Worm (Caenorhabditis elegans): ENCODE data around the gene math-26.

Gene math-26

DNA sequence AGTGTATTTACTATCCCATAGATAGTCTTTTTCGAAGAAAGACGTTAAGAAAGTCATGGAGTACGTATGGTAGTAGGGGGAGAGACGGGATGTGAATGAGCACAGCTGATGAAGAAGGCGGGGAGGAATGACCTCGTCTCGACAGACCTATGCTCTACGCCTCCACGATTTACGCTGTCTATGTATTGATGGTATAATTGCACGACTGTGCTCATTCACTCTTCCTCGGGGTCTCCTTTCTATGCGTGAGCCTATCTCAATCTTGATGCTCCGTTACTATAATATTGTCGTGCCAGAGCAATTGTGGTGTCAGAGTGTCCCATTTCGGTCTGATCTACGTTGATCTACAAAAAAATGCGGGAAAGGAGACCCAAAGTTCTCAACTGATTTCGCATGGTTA, 14.8 kb downstream of the math-26 start, which contains the start of gene C08F1.10:
TSS of gene C08F1.10 (minus strand) at position 101 of the 400 bp plus-strand sequence.
- TF ChIP-seq nhr-237 (tag; optimal IDR thresholded peaks at IDR 0.05) (no peak), ceh-82 (tag; optimal IDR thresholded peaks at IDR 0.05) (no peak), nhr-77 (tag; optimal IDR thresholded peaks at IDR 0.05) (no peak), snpc-4 (tag; optimal IDR thresholded peaks at IDR 0.05) (no peak), nhr-11 (tag; optimal IDR thresholded peaks at IDR 0.05) (no peak), peb-1 (tag; optimal IDR thresholded peaks at IDR 0.05) (no peak), mab-5 (tag; optimal IDR thresholded peaks at IDR 0.05) (no peak), ztf-11 (tag; optimal IDR thresholded peaks at IDR 0.05) (no peak), lin-13 (GFP tag; optimal IDR thresholded peaks at IDR 0.05) (no peak), nhr-25 (tag; optimal IDR thresholded peaks at IDR 0.05) (no peak), nhr-10 (tag; optimal IDR thresholded peaks at IDR 0.05) (no peak), unc-55 (GFP tag; optimal IDR thresholded peaks at IDR 0.05) (no peak), zag-1 (tag; optimal IDR thresholded peaks at IDR 0.05) (no peak), sma-3 (GFP tag; optimal IDR thresholded peaks at IDR 0.05) (no peak), ama-1 (optimal IDR thresholded peaks at IDR 0.05) (no peak)

DNA sequence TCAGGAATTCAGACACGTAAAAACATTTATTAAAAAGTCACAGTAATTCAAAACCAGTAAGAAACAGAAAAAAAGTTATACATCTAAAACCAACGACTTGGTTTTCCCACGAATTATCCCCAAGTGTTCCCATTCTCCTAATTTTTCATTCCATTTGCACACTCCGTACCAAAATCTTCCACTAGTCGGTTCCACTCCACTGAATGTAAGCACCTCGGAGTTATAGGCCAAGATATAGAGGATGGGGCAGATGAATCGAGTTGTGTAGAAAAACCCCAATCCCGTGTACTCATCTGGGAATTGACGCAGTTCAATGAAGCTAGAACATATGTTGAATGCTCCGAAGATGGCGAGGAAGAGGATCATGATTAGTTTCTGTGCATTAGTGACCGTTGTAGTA, 15.8 kb downstream of the math-26 start:
- TF ChIP-seq ceh-16 (tag; optimal IDR thresholded peaks at IDR 0.05), result no peak
- no peak for TF ChIP-seq egl-27 (tag; optimal IDR thresholded peaks at IDR 0.05)
- no peak for TF ChIP-seq gmeb-1 (tag; optimal IDR thresholded peaks at IDR 0.05)
- no peak for TF ChIP-seq lsy-2 (tag; optimal IDR thresholded peaks at IDR 0.05)
- no peak for TF ChIP-seq dmd-4 (tag; optimal IDR thresholded peaks at IDR 0.05)
- no peak for TF ChIP-seq Y55F3AM.14 (GFP tag; optimal IDR thresholded peaks at IDR 0.05)
- TF ChIP-seq mdl-1 (tag; optimal IDR thresholded peaks at IDR 0.05), result no peak
- no peak for TF ChIP-seq lin-13 (GFP tag; optimal IDR thresholded peaks at IDR 0.05)
- TF ChIP-seq nhr-10 (tag; optimal IDR thresholded peaks at IDR 0.05), result no peak
- no peak for TF ChIP-seq nhr-21 (tag; optimal IDR thresholded peaks at IDR 0.05)
- TF ChIP-seq skn-1 (tag; optimal IDR thresholded peaks at IDR 0.05), result no peak
- no peak for TF ChIP-seq nhr-129 (tag; optimal IDR thresholded peaks at IDR 0.05)
- TF ChIP-seq aly-2 (tag; optimal IDR thresholded peaks at IDR 0.05), result no peak

DNA sequence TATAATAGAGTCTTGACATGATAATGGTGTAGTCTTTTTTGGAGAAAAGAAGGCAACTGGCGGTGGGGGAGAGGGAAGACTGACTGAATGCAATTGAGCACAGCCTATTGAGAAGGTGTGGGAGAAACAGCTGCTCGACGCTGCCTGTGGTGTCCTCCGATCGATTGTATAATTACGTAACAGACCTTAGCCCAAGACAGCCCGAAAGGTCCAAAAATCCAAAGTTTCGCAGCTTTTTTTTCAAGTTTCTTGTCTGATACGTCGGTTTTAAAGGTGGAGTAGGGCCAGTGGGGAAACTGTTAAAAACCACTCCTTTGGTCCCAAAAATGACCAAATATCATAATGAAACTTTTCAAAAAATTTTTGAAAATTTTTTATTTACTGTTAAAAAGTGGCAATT, 16.6 kb downstream of the math-26 start, which contains the start of the genes C08F1.6 and fbxb-13:
TSS of gene C08F1.6 (minus strand) at position 101 of the 400 bp plus-strand sequence.
TSS of gene fbxb-13 (plus strand) at position 191 of the 400 bp plus-strand sequence.
- TF ChIP-seq ztf-1 (GFP tag; conservative IDR thresholded peaks at IDR 0.05) (no peak), ceh-16 (tag; optimal IDR thresholded peaks at IDR 0.05) (no peak), sma-3 (GFP tag; optimal IDR thresholded peaks at IDR 0.05) (no peak), lin-39 (tag; optimal IDR thresholded peaks at IDR 0.05) (no peak), aly-2 (tag; optimal IDR thresholded peaks at IDR 0.05) (no peak), nhr-6 (tag; optimal IDR thresholded peaks at IDR 0.05) (no peak), F13H6.1 (tag; optimal IDR thresholded peaks at IDR 0.05) (no peak), ztf-4 (tag; optimal IDR thresholded peaks at IDR 0.05) (no peak), nhr-129 (tag; optimal IDR thresholded peaks at IDR 0.05) (no peak), ceh-82 (tag; optimal IDR thresholded peaks at IDR 0.05) (no peak), lin-13 (GFP tag; optimal IDR thresholded peaks at IDR 0.05) (no peak), dmd-4 (tag; optimal IDR thresholded peaks at IDR 0.05) (no peak), ZK546.5 (tag; optimal IDR thresholded peaks at IDR 0.05) (no peak), mbf-1 (tag; optimal IDR thresholded peaks at IDR 0.05) (no peak), nhr-23 (tag; optimal IDR thresholded peaks at IDR 0.05) (no peak), blmp-1 (tag; optimal IDR thresholded peaks at IDR 0.05; ENCODE audit: insufficient read depth) (no peak), nhr-21 (tag; optimal IDR thresholded peaks at IDR 0.05) (no peak), nhr-77 (tag; optimal IDR thresholded peaks at IDR 0.05) (no peak)

DNA sequence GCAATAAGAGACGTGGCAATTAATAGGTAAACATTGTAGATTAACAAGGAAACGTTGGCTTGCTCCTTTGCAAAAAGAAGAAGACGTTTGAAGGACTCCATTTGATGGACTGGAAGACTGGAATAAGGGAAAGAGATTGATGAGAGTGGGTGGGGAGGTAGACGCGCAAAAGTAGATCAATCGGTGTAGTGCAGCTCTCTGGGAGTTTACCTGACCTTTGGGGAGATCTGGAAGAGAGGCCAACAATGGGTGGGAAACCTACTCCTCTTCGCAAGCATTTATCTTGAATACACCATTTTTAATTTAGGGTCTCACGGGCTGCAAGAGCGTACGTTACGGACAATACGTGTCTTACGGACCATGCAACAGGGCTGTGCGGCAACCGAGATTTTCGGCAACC, 34.9 kb downstream of the math-26 start, which contains the start of gene C08F1.12:
TSS of gene C08F1.12 (minus strand) at position 101 of the 400 bp plus-strand sequence.
- TF ChIP-seq C34F6.9 (tag; optimal IDR thresholded peaks at IDR 0.05) (no peak), fos-1 (tag; optimal IDR thresholded peaks at IDR 0.05) (no peak), ztf-1 (GFP tag; conservative IDR thresholded peaks at IDR 0.05) (no peak), ztf-11 (tag; optimal IDR thresholded peaks at IDR 0.05) (no peak), nhr-23 (tag; optimal IDR thresholded peaks at IDR 0.05) (no peak), zag-1 (tag; optimal IDR thresholded peaks at IDR 0.05) (no peak), blmp-1 (tag; optimal IDR thresholded peaks at IDR 0.05; ENCODE audit: insufficient read depth) (no peak), unc-55 (GFP tag; optimal IDR thresholded peaks at IDR 0.05) (no peak), unc-62 (GFP tag; optimal IDR thresholded peaks at IDR 0.05) (no peak), lin-39 (tag; optimal IDR thresholded peaks at IDR 0.05) (no peak), F13H6.1 (tag; optimal IDR thresholded peaks at IDR 0.05) (no peak)
